Worm (Caenorhabditis elegans) whole organism, mixed stage, embryonic: ENCODE measurements around the gene C02B8.7.

Experiments
- M03D4.4 ChIP-seq: sonication (generic microtip); optimal IDR thresholded peaks from 2 replicates; lab custom pipeline; 2017; ENCODE audit warnings: mild to moderate bottlenecking, missing genetic modification characterization, missing compliant biosample characterization
- bed-3 ChIP-seq: fragments of 200-800 bp; sonication (Bioruptor generic); optimal IDR thresholded peaks from 3 replicates; lab custom pipeline; 2018; ENCODE audit warnings: mild to moderate bottlenecking, missing genetic modification characterization, moderate library complexity, missing compliant biosample characterization
- blmp-1 ChIP-seq: fragments of 150-350 bp; optimal IDR thresholded peaks from 2 replicates; lab custom pipeline; 2014; ENCODE audit warnings: missing biosample characterization, missing genetic modification characterization
- ceh-39 ChIP-seq: fragments of 150-350 bp; optimal IDR thresholded peaks from 2 replicates; lab custom pipeline; 2014; ENCODE audit warnings: missing biosample characterization, missing genetic modification characterization
- ceh-43 ChIP-seq: fragments of 200-800 bp; sonication (Bioruptor generic); optimal IDR thresholded peaks from 2 replicates; lab custom pipeline; 2018; ENCODE audit warnings: mild to moderate bottlenecking, missing genetic modification characterization, moderate library complexity, missing compliant biosample characterization
- ceh-83 ChIP-seq: fragments of 200-800 bp; sonication (Bioruptor generic); optimal IDR thresholded peaks from 2 replicates; lab custom pipeline; 2018; ENCODE audit warnings: mild to moderate bottlenecking, missing genetic modification characterization, missing compliant biosample characterization
- cnd-1 ChIP-seq: fragments of 200-800 bp; sonication (Bioruptor generic); optimal IDR thresholded peaks from 2 replicates; lab custom pipeline; 2018; ENCODE audit warnings: mild to moderate bottlenecking, missing genetic modification characterization, missing compliant biosample characterization
- drap-1 ChIP-seq: fragments of 200-800 bp; sonication (Bioruptor generic); optimal IDR thresholded peaks from 3 replicates; lab custom pipeline; 2018; ENCODE audit warnings: mild to moderate bottlenecking, missing genetic modification characterization, missing compliant biosample characterization
- elt-1 ChIP-seq: sonication (generic microtip); optimal IDR thresholded peaks from 2 replicates; lab custom pipeline; 2017; ENCODE audit warnings: missing genetic modification characterization, mild to moderate bottlenecking, missing compliant biosample characterization, antibody characterized with exemption, moderate library complexity, borderline replicate concordance; ENCODE audit not compliant: insufficient read depth
- flh-1 ChIP-seq: fragments of 200-800 bp; sonication (Bioruptor generic); optimal IDR thresholded peaks from 2 replicates; lab custom pipeline; 2018; ENCODE audit warnings: mild to moderate bottlenecking, missing genetic modification characterization, moderate library complexity, missing compliant biosample characterization
- hlh-1 ChIP-seq: fragments of 150-350 bp; optimal IDR thresholded peaks from 2 replicates; lab custom pipeline; 2014; ENCODE audit warnings: missing biosample characterization, missing genetic modification reagents, missing genetic modification characterization
- lin-13 ChIP-seq: fragments of 150-350 bp; optimal IDR thresholded peaks from 2 replicates; lab custom pipeline; 2014; ENCODE audit warnings: missing biosample characterization, missing genetic modification characterization
- lin-32 ChIP-seq: fragments of 200-800 bp; sonication (Bioruptor generic); optimal IDR thresholded peaks from 2 replicates; lab custom pipeline; 2018; ENCODE audit warnings: mild to moderate bottlenecking, missing genetic modification characterization, missing compliant biosample characterization
- lsy-2 ChIP-seq: fragments of 150-350 bp; optimal IDR thresholded peaks from 2 replicates; lab custom pipeline; 2014; ENCODE audit warnings: missing biosample characterization, missing genetic modification characterization
- mab-5 ChIP-seq: fragments of 150-350 bp; optimal IDR thresholded peaks from 2 replicates; lab custom pipeline; 2014; ENCODE audit warnings: missing biosample characterization, missing genetic modification characterization
- mep-1 ChIP-seq: fragments of 150-350 bp; optimal IDR thresholded peaks from 2 replicates; lab custom pipeline; 2017; ENCODE audit warnings: missing biosample characterization, missing genetic modification reagents, missing genetic modification characterization, inconsistent platforms
- mls-2 ChIP-seq: sonication (generic microtip); optimal IDR thresholded peaks from 2 replicates; lab custom pipeline; 2016; ENCODE audit warnings: mild to moderate bottlenecking, missing genetic modification characterization, moderate library complexity, missing compliant biosample characterization
- nhr-12 ChIP-seq: fragments of 150-350 bp; optimal IDR thresholded peaks from 2 replicates; lab custom pipeline; 2014; ENCODE audit warnings: missing biosample characterization, missing genetic modification characterization
- nhr-2 ChIP-seq: fragments of 150-350 bp; optimal IDR thresholded peaks from 2 replicates; lab custom pipeline; 2014; ENCODE audit warnings: missing biosample characterization, missing genetic modification characterization
- nhr-237 ChIP-seq: fragments of 150-350 bp; optimal IDR thresholded peaks from 2 replicates; lab custom pipeline; 2014; ENCODE audit warnings: missing biosample characterization, missing genetic modification characterization
- nhr-28 ChIP-seq: fragments of 150-350 bp; optimal IDR thresholded peaks from 2 replicates; lab custom pipeline; 2014; ENCODE audit warnings: missing biosample characterization, missing genetic modification characterization
- pha-4 ChIP-seq: fragments of 150-350 bp; optimal IDR thresholded peaks from 2 replicates; lab custom pipeline; 2018; ENCODE audit warnings: missing biosample characterization, missing genetic modification reagents, missing genetic modification characterization
- sem-2 ChIP-seq: fragments of 200-800 bp; sonication (Bioruptor generic); optimal IDR thresholded peaks from 2 replicates; lab custom pipeline; 2018; ENCODE audit warnings: mild to moderate bottlenecking, missing genetic modification characterization, missing compliant biosample characterization
- snpc-4 ChIP-seq: fragments of 150-350 bp; optimal IDR thresholded peaks from 2 replicates; lab custom pipeline; 2014; ENCODE audit warnings: missing biosample characterization, missing genetic modification characterization
- sptf-1 ChIP-seq: sonication (generic microtip); optimal IDR thresholded peaks from 2 replicates; lab custom pipeline; 2017; ENCODE audit warnings: mild to moderate bottlenecking, missing genetic modification characterization, moderate library complexity, missing compliant biosample characterization
- tbx-8 ChIP-seq: fragments of 200-800 bp; sonication (Bioruptor generic); optimal IDR thresholded peaks from 2 replicates; lab custom pipeline; 2018; ENCODE audit warnings: mild to moderate bottlenecking, missing genetic modification characterization, moderate library complexity, missing compliant biosample characterization
- unc-120 ChIP-seq: sonication (generic microtip); optimal IDR thresholded peaks from 2 replicates; lab custom pipeline; 2017; ENCODE audit warnings: missing genetic modification characterization, missing compliant biosample characterization; ENCODE audit not compliant: poor library complexity, severe bottlenecking
- unc-62 ChIP-seq: fragments of 150-350 bp; optimal IDR thresholded peaks from 2 replicates; lab custom pipeline; 2014; ENCODE audit warnings: missing biosample characterization, missing genetic modification reagents, missing genetic modification characterization
- zip-8 ChIP-seq: fragments of 150-350 bp; optimal IDR thresholded peaks from 2 replicates; lab custom pipeline; 2014; ENCODE audit warnings: missing biosample characterization, missing genetic modification characterization
- ztf-11 ChIP-seq: fragments of 150-350 bp; optimal IDR thresholded peaks from 2 replicates; lab custom pipeline; 2014; ENCODE audit warnings: missing biosample characterization, missing genetic modification characterization

The C02B8.7 gene

ce11 chrX:8163555-8163954 lies 25.9 kb upstream of the C02B8.7 start:
- TF ChIP-seq bed-3 (GFP tag; lab: Kevin White, UChicago): no peak
- TF ChIP-seq unc-120: no peak
- TF ChIP-seq sptf-1: peak; percentile 63
- no peak for TF ChIP-seq mab-5 (tag; lab: Kevin White, UChicago)
- no peak for TF ChIP-seq cnd-1 (tag; lab: Kevin White, UChicago)
- no peak for TF ChIP-seq lsy-2 (tag; lab: Kevin White, UChicago)
- TF ChIP-seq nhr-237 (tag; lab: Kevin White, UChicago): no peak
- TF ChIP-seq mls-2: peak; percentile 52
- peak; percentile 28 for TF ChIP-seq M03D4.4 (tag; lab: Kevin White, UChicago)
- no peak for TF ChIP-seq lin-32 (GFP tag; lab: Kevin White, UChicago)
- no peak for TF ChIP-seq nhr-2 (tag; lab: Kevin White, UChicago)
- TF ChIP-seq, all 35 proteins: peak for 3

DNA sequence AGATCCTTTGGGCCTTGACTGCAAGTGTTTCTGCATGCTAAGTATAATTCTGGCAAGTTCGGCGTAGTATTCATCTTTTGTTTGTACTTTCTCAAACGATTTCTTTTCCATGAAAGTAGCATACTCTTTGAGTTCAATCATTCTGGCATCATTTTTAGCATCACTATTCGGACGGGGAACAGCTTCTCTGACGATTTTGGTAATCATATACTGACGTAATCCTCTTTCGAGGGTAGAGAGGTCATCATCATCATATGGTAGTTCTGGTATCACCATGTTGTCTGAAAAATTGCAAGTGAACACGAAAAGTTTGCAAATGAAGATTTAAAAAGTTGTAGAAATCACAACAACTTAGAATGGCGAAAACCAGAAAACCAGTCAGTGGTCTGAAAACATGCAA lies 25.1 kb upstream of the C02B8.7 start, which contains the start of gene F22F1.3:
F22F1.3 (minus strand) TSS at position 281 of the 400 bp plus-strand sequence.
- no peak for TF ChIP-seq snpc-4
- no peak for TF ChIP-seq zip-8 (tag; lab: Kevin White, UChicago)
- TF ChIP-seq ceh-39: no peak
- TF ChIP-seq ceh-83: no peak
- no peak for TF ChIP-seq mep-1 (tag; lab: Kevin White, UChicago)
- no peak for TF ChIP-seq nhr-12 (tag; lab: Kevin White, UChicago)
- TF ChIP-seq cnd-1 (tag; lab: Kevin White, UChicago): no peak
- no peak for TF ChIP-seq unc-62
- TF ChIP-seq sem-2 (GFP tag; lab: Kevin White, UChicago): no peak
- no peak for TF ChIP-seq bed-3 (GFP tag; lab: Kevin White, UChicago)
- TF ChIP-seq flh-1 (GFP tag; lab: Kevin White, UChicago): no peak
- no peak for TF ChIP-seq sptf-1
- no peak for TF ChIP-seq nhr-28 (tag; lab: Kevin White, UChicago)
- no peak for TF ChIP-seq tbx-8 (GFP tag; lab: Kevin White, UChicago)
- TF ChIP-seq drap-1 (GFP tag; lab: Kevin White, UChicago): no peak
- TF ChIP-seq blmp-1 (tag; lab: Kevin White, UChicago): no peak
- TF ChIP-seq ceh-43 (GFP tag; lab: Kevin White, UChicago): no peak
- TF ChIP-seq hlh-1 (tag; lab: Kevin White, UChicago): no peak
- TF ChIP-seq nhr-237 (tag; lab: Kevin White, UChicago): no peak

ce11 chrX:8160016-8160415 lies 22.3 kb upstream of the C02B8.7 start:
- TF ChIP-seq ceh-39: peak; percentile 70
- peak; percentile 47 for TF ChIP-seq zip-8 (tag; lab: Kevin White, UChicago)
- TF ChIP-seq ztf-11 (tag; lab: Kevin White, UChicago): peak; percentile 20
- TF ChIP-seq nhr-237 (tag; lab: Kevin White, UChicago): no peak
- peak; percentile 52 for TF ChIP-seq cnd-1 (tag; lab: Kevin White, UChicago)
- no peak for TF ChIP-seq mls-2
- TF ChIP-seq hlh-1 (tag; lab: Kevin White, UChicago): peak; percentile 3
- peak; percentile 72 for TF ChIP-seq nhr-2 (tag; lab: Kevin White, UChicago)
- peak; percentile 56 for TF ChIP-seq mep-1 (tag; lab: Kevin White, UChicago)
- TF ChIP-seq ceh-43 (GFP tag; lab: Kevin White, UChicago): peak; percentile 14

- TF ChIP-seq nhr-237 (tag; lab: Kevin White, UChicago) (no peak), ztf-11 (tag; lab: Kevin White, UChicago) (peak; percentile 40), cnd-1 (tag; lab: Kevin White, UChicago) (peak; percentile 48), nhr-2 (tag; lab: Kevin White, UChicago) (no peak), elt-1 (no peak), pha-4 (tag; lab: Kevin White, UChicago) (peak; percentile 34), mep-1 (tag; lab: Kevin White, UChicago) (peak; percentile 76), lin-13 (tag; lab: Kevin White, UChicago) (peak; percentile 75), ceh-83 (peak; percentile 64), lsy-2 (tag; lab: Kevin White, UChicago) (peak; percentile 11), flh-1 (GFP tag; lab: Kevin White, UChicago) (no peak), hlh-1 (tag; lab: Kevin White, UChicago) (no peak), sem-2 (GFP tag; lab: Kevin White, UChicago) (peak; percentile 26)
- TF ChIP-seq, all 35 proteins: peak for 8
Measured at ce11 chrX:8158975-8159813, 21.5 kb upstream of the C02B8.7 start, which contains the start of gene hil-3. Gene hil-3, plus strand, starts transcription at chrX:8159169.
